Fruit fly (Drosophila melanogaster) whole organism, wandering third instar larva: ENCODE measurements around the gene Polr2I.
A peak's percentile ranks its signal among the peaks of the same experiment; 100 is the strongest.

Experiments
- Hnf4 ChIP-seq: fragments of 200-800 bp; sonication (Bioruptor generic); optimal IDR thresholded peaks from 2 replicates; lab custom pipeline; 2016; ENCODE audit warnings: missing biosample characterization, mild to moderate bottlenecking, missing genetic modification characterization
- Myc ChIP-seq: fragments of >200 bp; optimal IDR thresholded peaks from 2 replicates; lab custom pipeline; 2017
- dl ChIP-seq, 2 experiments: fragments of 175-275, 200-275 bp in 1 of 2; fragments of 200-275 bp in 1 of 2; sonication (Bioruptor generic); optimal IDR thresholded peaks; lab custom pipeline; 2018; ENCODE audit warnings: mild to moderate bottlenecking in 2 of 2, missing biosample characterization in 2 of 2, missing genetic modification characterization in 2 of 2, moderate library complexity in 2 of 2; ENCODE audit not compliant: partially characterized antibody in 2 of 2, insufficient read depth in 1 of 2
- h ChIP-seq: fragments of 200-800 bp; sonication (Bioruptor generic); optimal IDR thresholded peaks from 3 replicates; lab custom pipeline; 2016; ENCODE audit warnings: missing biosample characterization, mild to moderate bottlenecking, missing genetic modification characterization
- lola ChIP-seq: fragments of >200 bp; optimal IDR thresholded peaks from 2 replicates; lab custom pipeline; 2017; ENCODE audit warnings: missing biosample characterization, missing genetic modification characterization

- TF ChIP-seq dl (GFP tag; optimal IDR thresholded peaks at IDR 0.05; lab: Kevin White, UChicago; ENCODE audit: insufficient read depth in 1 of 2, partially characterized antibody in 2 of 2): no peak
- TF ChIP-seq h (GFP tag; lab: Kevin White, UChicago): peak; percentile 88
- TF ChIP-seq lola (GFP tag; lab: Kevin White, UChicago): no peak
- peak; percentile 80 for TF ChIP-seq Hnf4
- no peak for TF ChIP-seq Myc (lab: Kevin White, UChicago)
These were observed 18.7 kb downstream of the Polr2I start, which contains the start of gene spn-B for dm6 chr3R:14327472-14328104.
